Worm (Caenorhabditis elegans): ENCODE measurements around the gene mfsd-12.

Gene mfsd-12

DNA sequence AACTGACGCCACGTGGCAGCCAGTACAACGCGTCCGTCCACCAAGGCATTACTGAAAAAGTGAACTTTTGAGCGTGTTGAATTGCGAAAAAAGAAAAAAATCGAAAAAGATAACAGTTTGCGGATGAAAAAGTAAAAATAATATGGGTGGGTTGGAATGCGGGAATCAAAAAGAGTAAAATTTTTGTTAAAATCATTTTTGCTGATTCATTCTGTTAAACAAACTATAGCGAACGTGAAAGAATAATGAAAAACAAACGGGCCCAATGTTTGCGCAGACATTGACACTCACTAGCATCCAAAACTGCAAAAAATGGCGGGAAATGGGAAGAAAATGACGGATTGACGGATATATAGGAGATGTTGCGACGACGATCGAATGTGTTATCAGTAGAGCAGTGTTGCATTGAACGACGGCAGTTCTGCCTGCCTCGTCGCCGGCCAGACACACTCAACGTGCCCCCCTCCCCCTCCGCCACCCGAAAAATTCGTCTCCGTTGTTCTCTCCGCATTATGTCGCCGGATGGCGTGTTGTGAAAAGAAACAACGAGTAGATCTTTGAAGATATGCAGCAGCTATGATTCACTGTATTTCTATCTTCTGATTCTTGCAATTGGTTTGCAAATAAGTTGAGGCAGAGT lies 31.6 kb downstream of the mfsd-12 start, which contains the start of gene hyl-2 (continued):
- TF ChIP-seq madf-9 (GFP tag; conservative IDR thresholded peaks at IDR 0.05): no peak

DNA sequence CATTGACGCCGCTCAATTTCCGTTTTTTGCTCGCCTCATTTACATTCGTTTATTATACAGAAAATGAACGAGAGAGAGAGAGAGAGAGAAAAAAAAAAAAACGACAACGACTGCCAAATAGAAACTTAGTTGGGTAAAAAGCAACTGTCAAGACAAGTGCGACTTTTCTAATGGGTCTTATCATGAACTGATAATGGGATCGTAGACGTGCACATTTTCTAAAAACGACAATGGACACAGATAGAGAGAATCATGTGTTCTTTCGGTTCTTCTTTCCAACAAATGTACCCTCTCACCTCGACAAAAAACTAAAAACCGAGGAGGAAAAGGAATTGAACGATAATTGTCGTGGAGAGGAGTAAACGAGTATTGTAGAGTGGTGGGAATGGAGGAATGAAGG lies 32.2 kb downstream of the mfsd-12 start:
- TF ChIP-seq daf-16 (GFP tag; optimal IDR thresholded peaks at IDR 0.05) (no peak), daf-16 (tag; optimal IDR thresholded peaks at IDR 0.05) (peak; percentile 62), lir-3 (tag; optimal IDR thresholded peaks at IDR 0.05) (no peak), dmd-6 (GFP tag; IDR thresholded peaks at IDR 0.05) (peak; percentile 90), unc-62 (GFP tag; optimal IDR thresholded peaks at IDR 0.05 in 1 of 2) (peak in 1 of 2 experiments; percentile 92), unc-62 (tag; optimal IDR thresholded peaks at IDR 0.05) (no peak), lsy-2 (tag; optimal IDR thresholded peaks at IDR 0.05) (no peak), ceh-44 (GFP tag; IDR thresholded peaks at IDR 0.05) (no peak), hlh-11 (tag; optimal IDR thresholded peaks at IDR 0.05) (peak; percentile 67), zip-2 (tag; optimal IDR thresholded peaks at IDR 0.05) (no peak), nhr-102 (tag; optimal IDR thresholded peaks at IDR 0.05) (peak; percentile 46), hif-1 (tag; optimal IDR thresholded peaks at IDR 0.05) (peak in 1 of 2 experiments; percentile 23), dve-1 (tag; optimal IDR thresholded peaks at IDR 0.05; ENCODE audit: insufficient read depth) (peak; percentile 84), mep-1 (tag; optimal IDR thresholded peaks at IDR 0.05) (peak; percentile 8), nhr-77 (tag; optimal IDR thresholded peaks at IDR 0.05) (peak; percentile 72), nhr-28 (tag; optimal IDR thresholded peaks at IDR 0.05) (peak; percentile 69), nhr-48 (tag; optimal IDR thresholded peaks at IDR 0.05) (peak; percentile 57), hlh-30 (tag; optimal IDR thresholded peaks at IDR 0.05; ENCODE audit: insufficient read depth) (peak; percentile 23), pha-4 (GFP tag; IDR thresholded peaks at IDR 0.05) (0 out of 2 replicates have a peak, but pooled peaks have one; percentile 21), pha-4 (tag; optimal IDR thresholded peaks at IDR 0.05) (no peak), pqm-1 (tag; optimal IDR thresholded peaks at IDR 0.05) (peak; percentile 94), tra-1 (GFP tag; IDR thresholded peaks at IDR 0.05) (peak; percentile 57), vab-7 (GFP tag; IDR thresholded peaks at IDR 0.05) (no peak)

DNA sequence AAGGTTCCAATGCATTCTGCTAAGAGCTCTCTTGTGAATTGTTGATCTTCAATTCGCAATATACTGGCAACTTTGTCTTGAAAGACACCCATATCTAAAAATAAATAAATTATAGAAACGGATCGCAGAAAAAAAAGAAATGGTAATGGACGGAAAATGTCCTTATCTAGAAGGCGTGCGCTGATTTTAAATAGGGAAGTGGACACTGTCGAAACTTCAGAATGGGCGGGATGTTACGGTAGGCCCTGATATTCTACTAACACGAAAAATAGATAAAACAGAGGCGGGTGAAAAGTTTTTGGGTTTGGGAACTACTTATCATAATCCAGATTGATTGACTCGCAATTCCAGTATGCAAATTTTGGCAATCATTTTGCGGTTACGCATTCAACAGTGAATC lies 37.0 kb downstream of the mfsd-12 start, which contains the start of gene aqp-8:
Gene aqp-8, minus strand, starts transcription at position 101 of the 400 bp plus-strand sequence.
- no peak for TF ChIP-seq F37D6.2 (tag; optimal IDR thresholded peaks at IDR 0.05)
- no peak for TF ChIP-seq T20F7.1 (GFP tag; optimal IDR thresholded peaks at IDR 0.05)
- no peak for TF ChIP-seq ceh-62 (tag; optimal IDR thresholded peaks at IDR 0.05)
- TF ChIP-seq Y48G9A.11 (GFP tag; IDR thresholded peaks at IDR 0.05): no peak
- TF ChIP-seq php-3 (GFP tag; IDR thresholded peaks at IDR 0.05): no peak
- no peak for TF ChIP-seq duxl-1 (tag; optimal IDR thresholded peaks at IDR 0.05; ENCODE audit: poor library complexity)
- TF ChIP-seq Y75B8A.6 (GFP tag; IDR thresholded peaks at IDR 0.05): no peak
- no peak for TF ChIP-seq ctbp-1 (GFP tag; IDR thresholded peaks at IDR 0.05)
- no peak for TF ChIP-seq pqm-1 (tag; optimal IDR thresholded peaks at IDR 0.05)
- no peak for TF ChIP-seq mxl-3 (GFP tag; optimal IDR thresholded peaks at IDR 0.05)
- no peak for TF ChIP-seq lin-13 (GFP tag; optimal IDR thresholded peaks at IDR 0.05)
- no peak for TF ChIP-seq aha-1 (tag)
- TF ChIP-seq T26A8.4 (GFP tag; IDR thresholded peaks at IDR 0.05): no peak
- no peak for TF ChIP-seq F44E2.7 (GFP tag; IDR thresholded peaks at IDR 0.05)
- TF ChIP-seq lin-1 (GFP tag; IDR thresholded peaks at IDR 0.05): no peak
- TF ChIP-seq ama-1 (optimal IDR thresholded peaks at IDR 0.05): no peak
- TF ChIP-seq ZK337.2 (GFP tag; IDR thresholded peaks at IDR 0.05): no peak

All from whole organism, L4 larva.